Fruit fly (Drosophila melanogaster): Measurements from ENCODE around the gene Ype.
A peak's percentile ranks its signal among the peaks of the same experiment; 100 is the strongest.

Ype gene

dm6 chrX:13368149-13368548, 19.1 kb downstream of the Ype start, which contains the start of gene dmrt11E (continued):
- no peak for TF ChIP-seq Ets97D (GFP tag; optimal IDR thresholded peaks at IDR 0.05)
- TF ChIP-seq ro (GFP tag; IDR thresholded peaks at IDR 0.05) = no peak
- no peak for TF ChIP-seq HmgZ (tag; optimal IDR thresholded peaks at IDR 0.05)
- TF ChIP-seq fd102C (GFP tag; optimal IDR thresholded peaks at IDR 0.05) = peak; percentile 45
- TF ChIP-seq Nf-YB (GFP tag; optimal IDR thresholded peaks at IDR 0.05) = peak; percentile 94
- peak; percentile 33; the same call in 1 of the 2 replicates for TF ChIP-seq CG6272 (GFP tag; IDR thresholded peaks at IDR 0.05)
- no peak for TF ChIP-seq CG31365 (tag; optimal IDR thresholded peaks at IDR 0.05)
- TF ChIP-seq NFAT (GFP tag; IDR thresholded peaks at IDR 0.05) = no peak
- no peak for TF ChIP-seq sc (optimal IDR thresholded peaks at IDR 0.05)
- peak; percentile 48 for TF ChIP-seq sc (GFP tag; optimal IDR thresholded peaks at IDR 0.05)
- peak; percentile 8 for TF ChIP-seq NfI (GFP tag; optimal IDR thresholded peaks at IDR 0.05)
- peak; percentile 32 for TF ChIP-seq stwl (tag; optimal IDR thresholded peaks at IDR 0.05)
- TF ChIP-seq CG2202 (tag; optimal IDR thresholded peaks at IDR 0.05) = peak; percentile 28
- TF ChIP-seq jumu (GFP tag; optimal IDR thresholded peaks at IDR 0.05) = no peak
- peak; percentile 88 for TF ChIP-seq ara (GFP tag; IDR thresholded peaks at IDR 0.05)
- TF ChIP-seq pita (GFP tag; optimal IDR thresholded peaks at IDR 0.05) = no peak
- TF ChIP-seq NK7.1 (GFP tag; optimal IDR thresholded peaks at IDR 0.05) = no peak
- no peak for TF ChIP-seq inv (GFP tag; IDR thresholded peaks at IDR 0.05; ENCODE audit: partially characterized antibody)
- no peak for TF ChIP-seq Sry-β (GFP tag; optimal IDR thresholded peaks at IDR 0.05)
- peak; percentile 21 for TF ChIP-seq odd (GFP tag; optimal IDR thresholded peaks at IDR 0.05)
- no peak for TF ChIP-seq CG11456 (GFP tag; IDR thresholded peaks at IDR 0.05)
- TF ChIP-seq CG16815 (GFP tag; optimal IDR thresholded peaks at IDR 0.05) = peak; percentile 51
- TF ChIP-seq kay (GFP tag; optimal IDR thresholded peaks at IDR 0.05) = no peak
- peak; percentile 48; the same call in 1 of the 3 replicates for TF ChIP-seq CG14050 (GFP tag; IDR thresholded peaks at IDR 0.05)
- no peak for TF ChIP-seq CG7987 (GFP tag; optimal IDR thresholded peaks at IDR 0.05)
- TF ChIP-seq CG8944 (GFP tag; optimal IDR thresholded peaks at IDR 0.05) = no peak
- no peak for TF ChIP-seq Hsf (GFP tag; optimal IDR thresholded peaks at IDR 0.05)

dm6 chrX:13358948-13359347, 28.3 kb downstream of the Ype start, which contains the start of gene Syt12:
Gene Syt12, plus strand, starts transcription at chrX:13359248.
- TF ChIP-seq ewg (GFP tag; optimal IDR thresholded peaks at IDR 0.05) (no peak), Ets97D (GFP tag; optimal IDR thresholded peaks at IDR 0.05) (peak; percentile 46), CG18599 (GFP tag; optimal IDR thresholded peaks at IDR 0.05) (peak; percentile 1), CG12071 (GFP tag; optimal IDR thresholded peaks at IDR 0.05) (peak; percentile 4), CTCF (GFP tag; optimal IDR thresholded peaks at IDR 0.05) (peak; percentile 21), Deaf1 (tag; optimal IDR thresholded peaks at IDR 0.05) (no peak), CG34376 (GFP tag; optimal IDR thresholded peaks at IDR 0.05) (peak; percentile 16), CG17385 (GFP tag; optimal IDR thresholded peaks at IDR 0.05) (peak; percentile 2)

- TF ChIP-seq pnt (GFP tag; optimal IDR thresholded peaks at IDR 0.05) (no peak), ac (GFP tag; optimal IDR thresholded peaks at IDR 0.05) (no peak), trh (GFP tag; optimal IDR thresholded peaks at IDR 0.05) (no peak), slp2 (GFP tag; optimal IDR thresholded peaks at IDR 0.05) (no peak), Sox100B (GFP tag; optimal IDR thresholded peaks at IDR 0.05) (no peak), kah (GFP tag; optimal IDR thresholded peaks at IDR 0.05) (no peak), CG15073 (GFP tag; optimal IDR thresholded peaks at IDR 0.05) (no peak), CG16863 (GFP tag; optimal IDR thresholded peaks at IDR 0.05) (no peak), ci (GFP tag; IDR thresholded peaks at IDR 0.05) (0 out of 3 replicates have a peak, but pooled peaks have one; percentile 53), schlank (tag; optimal IDR thresholded peaks at IDR 0.05) (no peak), Hr39 (optimal IDR thresholded peaks at IDR 0.05) (no peak), hb (GFP tag; IDR thresholded peaks at IDR 0.05; ENCODE audit: partially characterized antibody) (peak; percentile 47; the same call in 1 of the 3 replicates), CG15479 (GFP tag; optimal IDR thresholded peaks at IDR 0.05) (no peak), BEAF-32 (GFP tag; optimal IDR thresholded peaks at IDR 0.05) (peak; percentile 59), sqz (GFP tag; optimal IDR thresholded peaks at IDR 0.05) (no peak), bigmax (GFP tag; optimal IDR thresholded peaks at IDR 0.05) (no peak), HLHmδ (GFP tag; optimal IDR thresholded peaks at IDR 0.05) (peak; percentile 18)
Observed at dm6 chrX:13358240-13358799, 28.9 kb downstream of the Ype start.
